Worm (Caenorhabditis elegans): ENCODE measurements around the gene ZK1320.7.

The ZK1320.7 gene

DNA sequence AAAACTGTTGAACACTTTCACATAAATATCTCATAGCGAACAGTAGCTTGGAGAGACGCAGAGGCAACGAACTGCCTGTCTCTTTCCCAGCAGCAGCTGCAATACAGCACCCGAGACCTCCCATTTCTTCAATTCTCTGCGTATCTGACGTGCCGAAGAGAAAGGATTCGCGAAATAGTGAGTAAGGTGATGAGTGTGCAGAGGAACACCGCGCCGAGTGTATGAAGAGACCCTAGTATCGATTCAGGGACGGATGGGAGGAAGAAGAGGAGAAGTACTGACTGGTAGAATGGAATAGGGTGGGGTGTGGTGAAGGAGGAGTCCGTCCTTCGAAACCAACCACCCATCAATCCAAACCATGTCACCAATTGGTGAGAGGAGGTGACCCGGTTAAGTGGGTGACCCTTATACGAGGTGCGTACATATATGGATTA, 25.3 kb upstream of the ZK1320.7 start:
- TF ChIP-seq lsy-2 (tag; optimal IDR thresholded peaks at IDR 0.05), result peak; percentile 62 to 70
- TF ChIP-seq T20F7.1 (GFP tag; optimal IDR thresholded peaks at IDR 0.05), result peak; percentile 8
- no peak for TF ChIP-seq lin-39 (tag; optimal IDR thresholded peaks at IDR 0.05)
- TF ChIP-seq lim-7 (GFP tag; IDR thresholded peaks at IDR 0.05), result peak; percentile 39; the same call in 1 of the 2 replicates
- TF ChIP-seq egl-27 (tag; optimal IDR thresholded peaks at IDR 0.05), result no peak
- TF ChIP-seq F37D6.2 (tag; optimal IDR thresholded peaks at IDR 0.05), result peak; percentile 0
- TF ChIP-seq ceh-44 (GFP tag; IDR thresholded peaks at IDR 0.05), result no peak
- no peak for TF ChIP-seq daf-16 (GFP tag; optimal IDR thresholded peaks at IDR 0.05)
- TF ChIP-seq daf-16 (tag; optimal IDR thresholded peaks at IDR 0.05), result peak; percentile 46
- peak in 1 of 2 experiments; percentile 99 for TF ChIP-seq unc-62 (GFP tag; optimal IDR thresholded peaks at IDR 0.05 in 1 of 2)
- TF ChIP-seq unc-62 (tag; optimal IDR thresholded peaks at IDR 0.05), result no peak
- TF ChIP-seq daf-12 (tag; optimal IDR thresholded peaks at IDR 0.05), result no peak
- peak; percentile 45 for TF ChIP-seq nhr-6 (tag; optimal IDR thresholded peaks at IDR 0.05)
- peak; percentile 19 for TF ChIP-seq spr-1 (tag; optimal IDR thresholded peaks at IDR 0.05)
- TF ChIP-seq F49E8.2 (tag; optimal IDR thresholded peaks at IDR 0.05; ENCODE audit: borderline replicate concordance), result no peak
- TF ChIP-seq ztf-7 (tag; optimal IDR thresholded peaks at IDR 0.05), result peak; percentile 2
- no peak for TF ChIP-seq ceh-82 (tag; optimal IDR thresholded peaks at IDR 0.05)
- TF ChIP-seq nhr-11 (tag; optimal IDR thresholded peaks at IDR 0.05), result peak; percentile 94
- no peak for TF ChIP-seq Y105C5A.15 (GFP tag; IDR thresholded peaks at IDR 0.05)
- TF ChIP-seq ctbp-1 (GFP tag; IDR thresholded peaks at IDR 0.05), result 0 out of 2 replicates have a peak, but pooled peaks have one; percentile 30
- peak in 1 of 2 experiments; percentile 74 for TF ChIP-seq mdl-1 (tag; optimal IDR thresholded peaks at IDR 0.05)
- peak; percentile 77 for TF ChIP-seq rbr-2 (tag; optimal IDR thresholded peaks at IDR 0.05)
- TF ChIP-seq set-16 (GFP tag; IDR thresholded peaks at IDR 0.05), result peak; percentile 49
- peak in 1 of 2 experiments; percentile 53 for TF ChIP-seq hif-1 (tag; optimal IDR thresholded peaks at IDR 0.05)
- TF ChIP-seq saeg-2 (GFP tag; IDR thresholded peaks at IDR 0.05), result 0 out of 2 replicates have a peak, but pooled peaks have one; percentile 44
- TF ChIP-seq mxl-3 (GFP tag; optimal IDR thresholded peaks at IDR 0.05), result peak; percentile 86
- TF ChIP-seq mep-1 (tag; optimal IDR thresholded peaks at IDR 0.05), result peak; percentile 86
- TF ChIP-seq nhr-48 (tag; optimal IDR thresholded peaks at IDR 0.05), result peak; percentile 36
- peak; percentile 67 for TF ChIP-seq dve-1 (tag; optimal IDR thresholded peaks at IDR 0.05; ENCODE audit: insufficient read depth)
- TF ChIP-seq Y5F2A.4 (GFP tag; optimal IDR thresholded peaks at IDR 0.05), result no peak
- 0 out of 2 replicates have a peak, but pooled peaks have one; percentile 27 for TF ChIP-seq tra-1 (GFP tag; IDR thresholded peaks at IDR 0.05)
- TF ChIP-seq D1046.2 (GFP tag; IDR thresholded peaks at IDR 0.05), result no peak
- peak; percentile 23 for TF ChIP-seq F10B5.3 (tag; optimal IDR thresholded peaks at IDR 0.05)
- TF ChIP-seq dpl-1 (GFP tag; optimal IDR thresholded peaks at IDR 0.05), result peak; percentile 14
- TF ChIP-seq snpc-4 (tag; optimal IDR thresholded peaks at IDR 0.05), result no peak
- peak; percentile 87 for TF ChIP-seq hlh-30 (tag; optimal IDR thresholded peaks at IDR 0.05; ENCODE audit: insufficient read depth)
- peak; percentile 93 for TF ChIP-seq hlh-11 (tag; optimal IDR thresholded peaks at IDR 0.05)
- no peak for TF ChIP-seq aha-1 (tag)
- TF ChIP-seq hmg-1.1 (GFP tag; IDR thresholded peaks at IDR 0.05), result peak; percentile 83
- peak; percentile 28 for TF ChIP-seq nhr-77 (tag; optimal IDR thresholded peaks at IDR 0.05)
- TF ChIP-seq ama-1 (optimal IDR thresholded peaks at IDR 0.05), result peak; percentile 40
- no peak for TF ChIP-seq vab-7 (GFP tag; IDR thresholded peaks at IDR 0.05)
- peak; percentile 72 for TF ChIP-seq mes-2 (tag; optimal IDR thresholded peaks at IDR 0.05; ENCODE audit: poor library complexity, severe bottlenecking)
- no peak; the same call in 1 of the 2 replicates for TF ChIP-seq T26A8.4 (GFP tag; IDR thresholded peaks at IDR 0.05)
- TF ChIP-seq ceh-28 (tag; optimal IDR thresholded peaks at IDR 0.05), result peak; percentile 76
- peak; percentile 81 for TF ChIP-seq nhr-28 (tag; optimal IDR thresholded peaks at IDR 0.05)
- TF ChIP-seq pha-4 (GFP tag; IDR thresholded peaks at IDR 0.05), result no peak
- no peak for TF ChIP-seq pha-4 (tag; optimal IDR thresholded peaks at IDR 0.05)
- no peak for TF ChIP-seq zfp-3 (GFP tag; conservative IDR thresholded peaks at IDR 0.05)
- peak; percentile 60 for TF ChIP-seq dmd-6 (GFP tag; IDR thresholded peaks at IDR 0.05)
- peak; percentile 62 for TF ChIP-seq egl-43 (GFP tag; IDR thresholded peaks at IDR 0.05)
- TF ChIP-seq dmd-8 (GFP tag; IDR thresholded peaks at IDR 0.05), result no peak

Measured in whole organism, L4 larva.